Fruit fly (Drosophila melanogaster) whole organism: ENCODE data around the gene CG4020.

ENCODE experiments used
- Dll ChIP-seq: fragments of >200 bp; optimal IDR thresholded peaks from 2 replicates; lab custom pipeline; 2017
- EcR ChIP-seq, 2 experiments: fragments of >200 bp; optimal IDR thresholded peaks; 2 replicates each; lab custom pipeline; 2017; ENCODE audit warnings: missing biosample characterization in 2 of 2, missing genetic modification characterization in 2 of 2, missing genetic modification reagents in 2 of 2

- TF ChIP-seq EcR (GFP tag; optimal IDR thresholded peaks at IDR 0.05; lab: Kevin White, UChicago) (no peak), Dll (lab: Kevin White, UChicago) (no peak)
Observed at dm6 chrX:5893165-5893564, 12.4 kb upstream of the CG4020 start.
